Fruit fly (Drosophila melanogaster): Measurements from ENCODE around the gene Dbp21E2.
A peak's percentile ranks its signal among the peaks of the same experiment; 100 is the strongest.

The Dbp21E2 gene

DNA sequence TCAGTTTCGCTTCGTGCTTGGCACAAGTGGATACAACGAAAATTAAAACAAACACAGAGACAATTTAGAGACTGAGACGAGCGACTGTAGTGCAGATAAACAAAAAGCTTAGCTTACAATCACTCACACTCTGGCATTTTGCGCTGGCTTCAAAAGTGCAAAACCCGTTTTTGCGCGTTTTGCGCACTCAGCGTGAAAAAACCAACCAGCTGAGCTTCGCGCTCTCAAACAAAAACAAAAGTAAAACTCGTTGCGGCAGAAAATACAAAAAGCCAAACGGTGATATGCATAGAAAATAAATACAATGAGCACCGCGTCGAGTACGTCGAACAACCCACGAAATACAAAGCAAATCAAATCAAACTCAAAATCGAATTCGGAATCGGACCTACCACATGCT is 29.3 kb downstream of the Dbp21E2 start (continued):
- no peak for TF ChIP-seq CG7368 (GFP tag; optimal IDR thresholded peaks at IDR 0.05)
- no peak for TF ChIP-seq CG8632 (GFP tag; optimal IDR thresholded peaks at IDR 0.05)
- TF ChIP-seq CG6808 (GFP tag; optimal IDR thresholded peaks at IDR 0.05) = no peak
- TF ChIP-seq CG34406 (GFP tag; optimal IDR thresholded peaks at IDR 0.05) = no peak
- peak; percentile 12 for TF ChIP-seq Blimp-1 (GFP tag; optimal IDR thresholded peaks at IDR 0.05)
- TF ChIP-seq CG8319 (GFP tag; optimal IDR thresholded peaks at IDR 0.05) = no peak
- TF ChIP-seq CG6163 (GFP tag; IDR thresholded peaks at IDR 0.05) = peak; percentile 19; the same call in 1 of the 3 replicates
- TF ChIP-seq CG1621 (tag; optimal IDR thresholded peaks at IDR 0.05) = no peak
- no peak for TF ChIP-seq CG11294 (GFP tag; IDR thresholded peaks at IDR 0.05)
- no peak for TF ChIP-seq CG6792 (GFP tag; optimal IDR thresholded peaks at IDR 0.05)
- no peak for TF ChIP-seq CG11902 (GFP tag; optimal IDR thresholded peaks at IDR 0.05)

DNA sequence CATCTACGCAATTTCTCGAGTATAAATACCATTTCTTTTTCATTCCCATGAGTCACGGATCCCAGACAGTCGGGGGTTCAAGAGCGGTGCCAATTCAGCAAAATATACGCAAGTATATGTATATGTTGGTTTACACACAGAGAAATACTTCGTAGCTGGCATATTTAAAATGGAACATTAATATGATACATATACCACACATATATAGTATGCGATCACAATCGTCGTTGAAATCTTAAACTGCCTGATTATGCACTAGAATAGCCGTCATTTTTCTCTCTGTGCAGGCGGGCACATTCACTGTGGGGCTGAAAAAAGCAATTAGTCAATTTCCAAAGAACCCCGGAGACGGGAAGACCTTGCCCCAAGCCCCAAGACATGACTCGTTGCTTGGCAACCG is 30.3 kb downstream of the Dbp21E2 start:
- TF ChIP-seq eg (GFP tag; IDR thresholded peaks at IDR 0.05) (peak; percentile 96), CG1621 (tag; optimal IDR thresholded peaks at IDR 0.05) (peak; percentile 95), CG6163 (GFP tag; IDR thresholded peaks at IDR 0.05) (peak; percentile 98), CG16779 (tag; optimal IDR thresholded peaks at IDR 0.05) (peak; percentile 86), Sox102F (GFP tag; optimal IDR thresholded peaks at IDR 0.05) (peak; percentile 98), CG34406 (GFP tag; optimal IDR thresholded peaks at IDR 0.05) (peak; percentile 95), CG10631 (GFP tag; optimal IDR thresholded peaks at IDR 0.05) (peak; percentile 95), CG3032 (tag; optimal IDR thresholded peaks at IDR 0.05) (peak; percentile 96), Blimp-1 (GFP tag; optimal IDR thresholded peaks at IDR 0.05) (peak; percentile 91), CG6854 (GFP tag; optimal IDR thresholded peaks at IDR 0.05) (peak; percentile 92), dac (GFP tag; optimal IDR thresholded peaks at IDR 0.05) (peak; percentile 79), CG10669 (GFP tag; optimal IDR thresholded peaks at IDR 0.05) (peak; percentile 96), CG11294 (GFP tag; IDR thresholded peaks at IDR 0.05) (peak; percentile 92), CG15336 (GFP tag; IDR thresholded peaks at IDR 0.05) (peak; percentile 94), Gug (GFP tag; IDR thresholded peaks at IDR 0.05) (peak; percentile 96), Eip78C (GFP tag) (peak; percentile 99), lz (GFP tag; optimal IDR thresholded peaks at IDR 0.05) (peak; percentile 88), Ets96B (tag; optimal IDR thresholded peaks at IDR 0.05) (peak; percentile 93), Sox15 (GFP tag; optimal IDR thresholded peaks at IDR 0.05) (peak; percentile 87), svp (GFP tag) (peak; percentile 99), CG6808 (GFP tag; optimal IDR thresholded peaks at IDR 0.05) (peak; percentile 95), CG6792 (GFP tag; optimal IDR thresholded peaks at IDR 0.05) (peak; percentile 97), Hr4 (GFP tag; optimal IDR thresholded peaks at IDR 0.05) (peak; percentile 91), CG3919 (GFP tag; optimal IDR thresholded peaks at IDR 0.05) (peak; percentile 96), CG8319 (GFP tag; optimal IDR thresholded peaks at IDR 0.05) (peak; percentile 93), net (GFP tag; optimal IDR thresholded peaks at IDR 0.05) (peak; percentile 95), ss (GFP tag; optimal IDR thresholded peaks at IDR 0.05) (peak; percentile 94 to 95), Hr38 (GFP tag; optimal IDR thresholded peaks at IDR 0.05) (peak; percentile 60), achi (GFP tag; optimal IDR thresholded peaks at IDR 0.05) (peak; percentile 94), Sox14 (GFP tag; optimal IDR thresholded peaks at IDR 0.05) (peak; percentile 98), topi (GFP tag; optimal IDR thresholded peaks at IDR 0.05) (peak; percentile 97), fd85E (GFP tag; optimal IDR thresholded peaks at IDR 0.05) (peak; percentile 82), CG11902 (GFP tag; optimal IDR thresholded peaks at IDR 0.05) (peak; percentile 92), Ets21C (GFP tag; optimal IDR thresholded peaks at IDR 0.05) (peak; percentile 95), fkh (GFP tag; optimal IDR thresholded peaks at IDR 0.05) (peak; percentile 36), Eip75B (GFP tag; optimal IDR thresholded peaks at IDR 0.05) (peak; percentile 95), CG32006 (GFP tag; optimal IDR thresholded peaks at IDR 0.05) (peak; percentile 93), acj6 (GFP tag; optimal IDR thresholded peaks at IDR 0.05) (peak; percentile 95), pdm3 (GFP tag; optimal IDR thresholded peaks at IDR 0.05) (peak; percentile 97), Eip93F (GFP tag; optimal IDR thresholded peaks at IDR 0.05) (peak; percentile 96), Met (GFP tag; optimal IDR thresholded peaks at IDR 0.05) (peak; percentile 98), fd59A (GFP tag; optimal IDR thresholded peaks at IDR 0.05) (peak; percentile 94), CG7368 (GFP tag; optimal IDR thresholded peaks at IDR 0.05) (peak; percentile 95), OdsH (GFP tag; optimal IDR thresholded peaks at IDR 0.05) (peak; percentile 97), vri (GFP tag; optimal IDR thresholded peaks at IDR 0.05) (peak; percentile 96), CG9139 (GFP tag; optimal IDR thresholded peaks at IDR 0.05) (peak; percentile 91), CG6276 (GFP tag; optimal IDR thresholded peaks at IDR 0.05) (peak; percentile 86), CG8632 (GFP tag; optimal IDR thresholded peaks at IDR 0.05) (peak; percentile 94)
